Fruit fly (Drosophila melanogaster) whole organism, embryonic: ENCODE data around the gene TTLL1A.
A peak's percentile ranks its signal among the peaks of the same experiment; 100 is the strongest.

Experiments
- CG10321 ChIP-seq: fragments of 200-800 bp; sonication (Bioruptor generic); IDR thresholded peaks from 2 replicates; pipeline ENCODE4 v1.3.6; 2022; ENCODE audit warnings: missing biosample characterization, missing genetic modification characterization
- CG10959 ChIP-seq: fragments of 200-800 bp; sonication (Bioruptor generic); IDR thresholded peaks from 2 replicates; pipeline ENCODE4 v1.3.6; 2022; ENCODE audit warnings: missing biosample characterization, missing genetic modification characterization
- CG11456 ChIP-seq: fragments of 200-800 bp; sonication (Bioruptor generic); IDR thresholded peaks from 3 replicates; pipeline ENCODE4 v1.3.6; 2022; ENCODE audit warnings: missing biosample characterization, missing genetic modification characterization
- CG12769 ChIP-seq: fragments of 200-800 bp; sonication (Bioruptor generic); optimal IDR thresholded peaks from 2 replicates; lab custom pipeline; 2019; ENCODE audit warnings: missing biosample characterization, mild to moderate bottlenecking, missing genetic modification characterization, moderate library complexity
- CG14050 ChIP-seq: fragments of 200-800 bp; sonication (Bioruptor generic); IDR thresholded peaks from 3 replicates; pipeline ENCODE4 v1.3.6; 2022; ENCODE audit warnings: missing biosample characterization, missing genetic modification characterization
- CG14710 ChIP-seq: fragments of 200-800 bp; sonication (Bioruptor generic); optimal IDR thresholded peaks from 3 replicates; lab custom pipeline; 2019; ENCODE audit warnings: missing biosample characterization, mild to moderate bottlenecking, missing genetic modification characterization, moderate library complexity
- CG14860 ChIP-seq: fragments of 200-800 bp; sonication (Bioruptor generic); IDR thresholded peaks from 3 replicates; pipeline ENCODE4 v1.3.6; 2022; ENCODE audit warnings: missing biosample characterization, missing genetic modification characterization; ENCODE audit not compliant: partially characterized antibody
- CG15479 ChIP-seq: fragments of 200-800 bp; sonication (Bioruptor generic); optimal IDR thresholded peaks from 3 replicates; lab custom pipeline; 2019; ENCODE audit warnings: missing biosample characterization, mild to moderate bottlenecking, missing genetic modification characterization, moderate library complexity
- CG1602 ChIP-seq: fragments of 200-800 bp; sonication (Bioruptor generic); optimal IDR thresholded peaks from 3 replicates; lab custom pipeline; 2016; ENCODE audit warnings: missing biosample characterization, missing genetic modification characterization
- CG1647 ChIP-seq: fragments of 200-800 bp; sonication (Bioruptor generic); optimal IDR thresholded peaks from 3 replicates; lab custom pipeline; 2016; ENCODE audit warnings: missing biosample characterization, missing genetic modification characterization
- CG17802 ChIP-seq: fragments of 200-800 bp; sonication (Bioruptor generic); optimal IDR thresholded peaks from 2 replicates; lab custom pipeline; 2018; ENCODE audit warnings: missing biosample characterization, mild to moderate bottlenecking, missing genetic modification characterization, moderate library complexity
- CG18599 ChIP-seq: fragments of 200-800 bp; sonication (Bioruptor generic); optimal IDR thresholded peaks from 3 replicates; lab custom pipeline; 2017; ENCODE audit warnings: missing biosample characterization, missing genetic modification characterization, mild to moderate bottlenecking, moderate library complexity, missing genetic modification reagents
- CG32772 ChIP-seq: fragments of 200-800 bp; sonication (Bioruptor generic); IDR thresholded peaks from 2 replicates; pipeline ENCODE4 v1.3.6; 2022; ENCODE audit warnings: missing biosample characterization, missing genetic modification characterization
- CG33213 ChIP-seq: fragments of 200-800 bp; sonication (Bioruptor generic); optimal IDR thresholded peaks from 3 replicates; lab custom pipeline; 2016; ENCODE audit warnings: missing biosample characterization, missing genetic modification characterization
- CG33557 ChIP-seq: fragments of 200-800 bp; sonication (Bioruptor generic); optimal IDR thresholded peaks from 2 replicates; lab custom pipeline; 2019; ENCODE audit warnings: missing biosample characterization, mild to moderate bottlenecking, missing genetic modification characterization, moderate library complexity
- CG4328 ChIP-seq: fragments of 200-800 bp; sonication (Bioruptor generic); optimal IDR thresholded peaks from 3 replicates; lab custom pipeline; 2017; ENCODE audit warnings: missing biosample characterization, missing genetic modification reagents, missing genetic modification characterization
- CG4730 ChIP-seq: fragments of 200-800 bp; sonication (Bioruptor generic); IDR thresholded peaks from 2 replicates; pipeline ENCODE4 v1.3.6; 2022; ENCODE audit warnings: missing biosample characterization, missing genetic modification characterization
- CG6175 ChIP-seq: fragments of 200-800 bp; sonication (Bioruptor generic); IDR thresholded peaks from 3 replicates; pipeline ENCODE4 v1.3.6; 2022; ENCODE audit warnings: missing biosample characterization, missing genetic modification characterization
- CG7745 ChIP-seq: fragments of 200-800 bp; sonication (Bioruptor generic); optimal IDR thresholded peaks from 2 replicates; lab custom pipeline; 2018; ENCODE audit warnings: missing biosample characterization, mild to moderate bottlenecking, missing genetic modification characterization, moderate library complexity
- CG9437 ChIP-seq: fragments of 200-800 bp; sonication (Bioruptor generic); optimal IDR thresholded peaks from 2 replicates; lab custom pipeline; 2018; ENCODE audit warnings: missing biosample characterization, mild to moderate bottlenecking, missing genetic modification characterization
- Dbx ChIP-seq: fragments of 200-800 bp; sonication (Bioruptor generic); IDR thresholded peaks from 3 replicates; pipeline ENCODE4 v1.3.6; 2022; ENCODE audit warnings: missing biosample characterization, missing genetic modification characterization
- Dek ChIP-seq: fragments of 200-800 bp; sonication (Bioruptor generic); optimal IDR thresholded peaks from 3 replicates; lab custom pipeline; 2019; ENCODE audit warnings: missing biosample characterization, mild to moderate bottlenecking, missing genetic modification characterization, moderate library complexity
- Dip3 ChIP-seq: fragments of 200-800 bp; sonication (Bioruptor generic); optimal IDR thresholded peaks from 3 replicates; lab custom pipeline; 2016; ENCODE audit warnings: missing biosample characterization, missing genetic modification characterization
- HmgZ ChIP-seq: fragments of 200-800 bp; sonication (Bioruptor generic); optimal IDR thresholded peaks from 2 replicates; lab custom pipeline; 2018; ENCODE audit warnings: missing biosample characterization, mild to moderate bottlenecking, missing genetic modification characterization
- Hr51 ChIP-seq, 2 experiments: fragments of 200-800 bp; sonication (Bioruptor generic); optimal IDR thresholded peaks; 2 replicates in 1 of 2; 3 replicates in 1 of 2; lab custom pipeline; 2016 to 2018; ENCODE audit warnings: missing biosample characterization in 2 of 2, missing genetic modification characterization in 2 of 2, mild to moderate bottlenecking in 1 of 2, moderate library complexity in 1 of 2
- Hsf ChIP-seq: fragments of 200-800 bp; sonication (Bioruptor generic); optimal IDR thresholded peaks from 3 replicates; lab custom pipeline; 2016; ENCODE audit warnings: missing biosample characterization, missing genetic modification characterization
- Mrtf ChIP-seq: fragments of 200-800 bp; sonication (Bioruptor generic); IDR thresholded peaks from 3 replicates; pipeline ENCODE4 v1.3.6; 2022; ENCODE audit warnings: missing biosample characterization, missing genetic modification characterization
- Nf-YB ChIP-seq: fragments of 200-800 bp; sonication (Bioruptor generic); optimal IDR thresholded peaks from 3 replicates; lab custom pipeline; 2019; ENCODE audit warnings: missing biosample characterization, mild to moderate bottlenecking, missing genetic modification characterization, moderate library complexity
- Oli ChIP-seq: fragments of 200-800 bp; sonication (Bioruptor generic); optimal IDR thresholded peaks from 2 replicates; lab custom pipeline; 2018; ENCODE audit warnings: missing biosample characterization, mild to moderate bottlenecking, missing genetic modification characterization, moderate library complexity
- Pdp1 ChIP-seq, 2 experiments: fragments of 200-800 bp; sonication (Bioruptor generic); optimal IDR thresholded peaks; 3 replicates each; lab custom pipeline; 2016; ENCODE audit warnings: missing biosample characterization in 2 of 2, missing genetic modification characterization in 2 of 2, mild to moderate bottlenecking in 1 of 2, moderate library complexity in 1 of 2
- Side ChIP-seq: fragments of 200-800 bp; sonication (Bioruptor generic); optimal IDR thresholded peaks from 2 replicates; lab custom pipeline; 2016; ENCODE audit warnings: missing biosample characterization, missing genetic modification characterization
- Sry-δ ChIP-seq: fragments of 200-800 bp; sonication (Bioruptor generic); optimal IDR thresholded peaks from 2 replicates; lab custom pipeline; 2016; ENCODE audit warnings: missing biosample characterization, missing genetic modification characterization
- ase ChIP-seq: fragments of 200-800 bp; sonication (Bioruptor generic); IDR thresholded peaks from 3 replicates; pipeline ENCODE4 v1.3.6; 2022; ENCODE audit warnings: missing biosample characterization, missing genetic modification characterization
- ato ChIP-seq: fragments of 200-800 bp; sonication (Bioruptor generic); IDR thresholded peaks from 2 replicates; pipeline ENCODE4 v1.3.6; 2022; ENCODE audit warnings: missing biosample characterization, missing genetic modification characterization; ENCODE audit not compliant: partially characterized antibody
- bbx ChIP-seq: fragments of 200-800 bp; sonication (Bioruptor generic); IDR thresholded peaks from 2 replicates; pipeline ENCODE4 v1.3.6; 2022; ENCODE audit warnings: missing biosample characterization, missing genetic modification characterization; ENCODE audit not compliant: partially characterized antibody
- bcd ChIP-seq: fragments of 200-800 bp; sonication (Bioruptor generic); optimal IDR thresholded peaks from 2 replicates; lab custom pipeline; 2017; ENCODE audit warnings: missing biosample characterization, mild to moderate bottlenecking, missing genetic modification characterization
- chinmo ChIP-seq: fragments of 200-800 bp; sonication (Bioruptor generic); IDR thresholded peaks from 4 replicates; pipeline ENCODE4 v1.3.6; 2022; ENCODE audit warnings: missing biosample characterization, missing genetic modification characterization; ENCODE audit not compliant: partially characterized antibody
- ci ChIP-seq: fragments of 200-800 bp; sonication (Bioruptor generic); IDR thresholded peaks from 3 replicates; pipeline ENCODE4 v1.3.6; 2022; ENCODE audit warnings: missing biosample characterization, missing genetic modification characterization
- crp ChIP-seq, 2 experiments: fragments of 200-800 bp; sonication (Bioruptor generic); optimal IDR thresholded peaks; 2 replicates in 1 of 2; 3 replicates in 1 of 2; lab custom pipeline; 2017; ENCODE audit warnings: missing biosample characterization in 2 of 2, missing genetic modification characterization in 2 of 2, mild to moderate bottlenecking in 1 of 2, moderate library complexity in 1 of 2
- danr ChIP-seq: fragments of 200-800 bp; sonication (Bioruptor generic); IDR thresholded peaks from 2 replicates; pipeline ENCODE4 v1.3.6; 2022; ENCODE audit warnings: missing biosample characterization, missing genetic modification characterization
- fru ChIP-seq: fragments of >200 bp; optimal IDR thresholded peaks from 2 replicates; lab custom pipeline; 2017
- gcm ChIP-seq: fragments of 200-800 bp; sonication (Bioruptor generic); optimal IDR thresholded peaks from 2 replicates; lab custom pipeline; 2019; ENCODE audit warnings: missing biosample characterization, mild to moderate bottlenecking, missing genetic modification characterization, moderate library complexity
- lbe ChIP-seq: fragments of 200-800 bp; sonication (Bioruptor generic); optimal IDR thresholded peaks from 2 replicates; lab custom pipeline; 2016; ENCODE audit warnings: missing biosample characterization, mild to moderate bottlenecking, missing genetic modification characterization
- mld ChIP-seq: fragments of 200-800 bp; sonication (Bioruptor generic); IDR thresholded peaks from 3 replicates; pipeline ENCODE4 v1.3.6; 2022; ENCODE audit warnings: missing biosample characterization, missing genetic modification characterization; ENCODE audit not compliant: partially characterized antibody
- nmo ChIP-seq: fragments of 200-800 bp; sonication (Bioruptor generic); optimal IDR thresholded peaks from 2 replicates; lab custom pipeline; 2018; ENCODE audit warnings: missing biosample characterization, mild to moderate bottlenecking, missing genetic modification characterization, moderate library complexity
- ranshi ChIP-seq: fragments of 200-800 bp; sonication (Bioruptor generic); IDR thresholded peaks from 2 replicates; pipeline ENCODE4 v1.3.6; 2022; ENCODE audit warnings: missing biosample characterization, missing genetic modification characterization
- sisA ChIP-seq: fragments of 200-800 bp; sonication (Bioruptor generic); IDR thresholded peaks from 2 replicates; pipeline ENCODE4 v1.3.6; 2022; ENCODE audit warnings: missing biosample characterization, missing genetic modification characterization
- stwl ChIP-seq: fragments of 200-800 bp; sonication (Bioruptor generic); optimal IDR thresholded peaks from 3 replicates; lab custom pipeline; 2018; ENCODE audit warnings: missing biosample characterization, mild to moderate bottlenecking, missing genetic modification characterization, moderate library complexity
- sug ChIP-seq: fragments of 200-800 bp; optimal IDR thresholded peaks from 2 replicates; lab custom pipeline; 2019; ENCODE audit warnings: missing biosample characterization, mild to moderate bottlenecking, missing genetic modification characterization, moderate library complexity
- yki ChIP-seq: fragments of >200 bp; optimal IDR thresholded peaks from 3 replicates; lab custom pipeline; 2018

TTLL1A gene

dm6 chrX:17176542-17176941 lies 25.9 kb downstream of the TTLL1A start (continued):
- TF ChIP-seq CG10321 (GFP tag; lab: Robert Waterston, UW) (no peak), stwl (tag; lab: Kevin White, UChicago) (no peak), CG18599 (GFP tag; lab: Kevin White, UChicago) (peak; percentile 53), sisA (GFP tag; lab: Robert Waterston, UW) (peak; percentile 68), CG6175 (GFP tag; lab: Robert Waterston, UW) (no peak), Nf-YB (GFP tag; lab: Kevin White, UChicago) (no peak), Hsf (peak; percentile 58), crp (GFP tag; optimal IDR thresholded peaks at IDR 0.05; lab: Kevin White, UChicago) (peak in 1 of 2 experiments; percentile 37), Dek (tag; lab: Kevin White, UChicago) (peak; percentile 41), CG17802 (no peak), HmgZ (tag; lab: Kevin White, UChicago) (no peak), Oli (peak; percentile 45), lbe (GFP tag; lab: Kevin White, UChicago) (no peak), sug (tag; lab: Kevin White, UChicago) (peak; percentile 3), CG33213 (GFP tag; lab: Kevin White, UChicago) (peak; percentile 9), yki (lab: Kevin White, UChicago) (no peak), CG4328 (no peak), Pdp1 (GFP tag; optimal IDR thresholded peaks at IDR 0.05; lab: Kevin White, UChicago) (peak; percentile 27 to 47), CG32772 (GFP tag; lab: Robert Waterston, UW) (peak; percentile 49; the same call in 1 of the 2 replicates), CG14710 (no peak), mld (GFP tag; lab: Robert Waterston, UW) (no peak), CG7745 (tag; lab: Kevin White, UChicago) (no peak), CG1647 (no peak), ci (GFP tag; lab: Robert Waterston, UW) (peak; percentile 79), bbx (GFP tag; lab: Robert Waterston, UW) (no peak), gcm (no peak), Sry-δ (GFP tag; lab: Kevin White, UChicago) (no peak), fru (lab: Kevin White, UChicago) (no peak), CG4730 (GFP tag; lab: Robert Waterston, UW) (peak; percentile 31; the same call in 1 of the 2 replicates), ranshi (GFP tag; lab: Robert Waterston, UW) (0 out of 2 replicates have a peak, but pooled peaks have one; percentile 25), nmo (GFP tag; lab: Kevin White, UChicago) (peak; percentile 46), bcd (GFP tag; lab: Kevin White, UChicago) (peak; percentile 34), Dbx (GFP tag; lab: Robert Waterston, UW) (peak; percentile 61; the same call in 2 of the 3 replicates), CG9437 (GFP tag; lab: Kevin White, UChicago) (no peak), CG10959 (GFP tag; lab: Robert Waterston, UW) (no peak), CG12769 (tag; lab: Kevin White, UChicago) (peak; percentile 32), CG11456 (GFP tag; lab: Robert Waterston, UW) (0 out of 3 replicates have a peak, but pooled peaks have one; percentile 14), ato (GFP tag; lab: Robert Waterston, UW) (no peak), CG14860 (GFP tag; lab: Robert Waterston, UW) (no peak), ase (GFP tag; lab: Robert Waterston, UW) (peak; percentile 72), chinmo (no peak), Side (GFP tag; lab: Kevin White, UChicago) (peak; percentile 37), CG15479 (GFP tag; lab: Kevin White, UChicago) (no peak), CG14050 (GFP tag; lab: Robert Waterston, UW) (peak; percentile 69), CG1602 (GFP tag; lab: Kevin White, UChicago) (no peak), danr (GFP tag; lab: Robert Waterston, UW) (0 out of 2 replicates have a peak, but pooled peaks have one; percentile 6), Dip3 (GFP tag; lab: Kevin White, UChicago) (no peak), CG33557 (GFP tag; lab: Kevin White, UChicago) (no peak), Hr51 (GFP tag; optimal IDR thresholded peaks at IDR 0.05; lab: Kevin White, UChicago) (peak; percentile 36 to 67), Mrtf (peak; percentile 67; the same call in 2 of the 3 replicates)
